Fruit fly (Drosophila melanogaster) whole organism, wandering third instar larva: ENCODE results near the gene mura.

Experiments
- Rel ChIP-seq, 2 experiments: fragments of 200-800 bp; sonication (Bioruptor generic) in 1 of 2; optimal IDR thresholded peaks; 2 replicates in 1 of 2; 3 replicates in 1 of 2; lab custom pipeline; 2016 to 2019; ENCODE audit warnings: mild to moderate bottlenecking in 2 of 2, missing biosample characterization in 2 of 2, missing genetic modification characterization in 2 of 2, moderate library complexity in 1 of 2
- Vsx2 ChIP-seq: fragments of 200-300, 225-300 bp; sonication (Bioruptor generic); optimal IDR thresholded peaks from 2 replicates; lab custom pipeline; 2018; ENCODE audit warnings: missing biosample characterization, missing genetic modification characterization; ENCODE audit not compliant: partially characterized antibody
- dmrt93B ChIP-seq: fragments of 200-800 bp; sonication (Bioruptor generic); optimal IDR thresholded peaks from 2 replicates; lab custom pipeline; 2018; ENCODE audit warnings: missing biosample characterization, mild to moderate bottlenecking, missing genetic modification characterization
- ey ChIP-seq: fragments of 200-800 bp; sonication (Bioruptor generic); optimal IDR thresholded peaks from 2 replicates; lab custom pipeline; 2016; ENCODE audit warnings: missing biosample characterization, missing genetic modification characterization
- h ChIP-seq: fragments of 200-800 bp; sonication (Bioruptor generic); optimal IDR thresholded peaks from 3 replicates; lab custom pipeline; 2016; ENCODE audit warnings: missing biosample characterization, mild to moderate bottlenecking, missing genetic modification characterization
- lola ChIP-seq: fragments of >200 bp; optimal IDR thresholded peaks from 2 replicates; lab custom pipeline; 2017; ENCODE audit warnings: missing biosample characterization, missing genetic modification characterization
- rgr ChIP-seq: fragments of 200-800 bp; sonication (Bioruptor generic); optimal IDR thresholded peaks from 3 replicates; lab custom pipeline; 2016; ENCODE audit warnings: missing biosample characterization, mild to moderate bottlenecking, missing genetic modification characterization
- woc ChIP-seq: sonication (Bioruptor generic); optimal IDR thresholded peaks from 2 replicates; lab custom pipeline; 2016; ENCODE audit warnings: missing biosample characterization, mild to moderate bottlenecking, missing genetic modification characterization

DNA sequence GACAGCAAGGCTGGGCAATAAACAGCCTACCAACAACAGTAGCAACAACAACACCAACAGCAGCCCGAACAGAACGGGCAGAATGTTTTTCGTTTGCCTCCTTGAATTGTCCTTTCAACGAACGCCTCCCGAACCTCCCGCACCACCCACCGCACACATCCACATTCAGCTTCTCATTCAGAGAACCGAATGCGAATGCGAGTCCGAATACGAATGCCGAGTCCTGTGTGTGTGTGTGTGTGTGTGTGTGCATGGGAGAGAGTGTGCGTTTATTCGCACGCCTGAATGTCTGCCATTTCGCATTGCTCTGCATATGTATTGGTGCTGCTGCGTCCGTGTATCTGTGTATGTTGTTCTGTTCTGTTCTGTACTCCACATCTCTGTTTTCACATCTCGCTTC is 63.1 kb downstream of the mura start:
- no peak for TF ChIP-seq rgr (GFP tag; lab: Kevin White, UChicago)
- no peak for TF ChIP-seq dmrt93B
- TF ChIP-seq h (GFP tag; lab: Kevin White, UChicago), result no peak
- TF ChIP-seq Rel (GFP tag; optimal IDR thresholded peaks at IDR 0.05; lab: Kevin White, UChicago), result no peak
- no peak for TF ChIP-seq Rel (tag; optimal IDR thresholded peaks at IDR 0.05; lab: Kevin White, UChicago)
- TF ChIP-seq Vsx2, result no peak
- TF ChIP-seq woc, result no peak
- no peak for TF ChIP-seq ey
- no peak for TF ChIP-seq lola (GFP tag; lab: Kevin White, UChicago)
